Worm (Caenorhabditis elegans): ENCODE results near the gene Y81B9A.4.

ce11 chrX:9206731-9207130 lies 26.0 kb upstream of the Y81B9A.4 start:
- no peak for TF ChIP-seq tbx-11 (GFP tag; IDR thresholded peaks at IDR 0.05)
- TF ChIP-seq aly-1 (tag; optimal IDR thresholded peaks at IDR 0.05) = no peak
- TF ChIP-seq hmbx-1 (tag; optimal IDR thresholded peaks at IDR 0.05) = no peak
- no peak for TF ChIP-seq ama-1 (optimal IDR thresholded peaks at IDR 0.05)
- no peak for TF ChIP-seq ceh-36 (tag; optimal IDR thresholded peaks at IDR 0.05)
- TF ChIP-seq ets-7 (tag; optimal IDR thresholded peaks at IDR 0.05) = no peak
- TF ChIP-seq flt-1 (GFP tag; IDR thresholded peaks at IDR 0.05) = no peak
- no peak for TF ChIP-seq F13C5.2 (tag; optimal IDR thresholded peaks at IDR 0.05)
- TF ChIP-seq scrt-1 (GFP tag; IDR thresholded peaks at IDR 0.05) = no peak
- no peak for TF ChIP-seq B0310.2 (tag; optimal IDR thresholded peaks at IDR 0.05)
- TF ChIP-seq sea-1 (GFP tag; conservative IDR thresholded peaks at IDR 0.05) = no peak
- no peak for TF ChIP-seq tbx-37 (GFP tag; conservative IDR thresholded peaks at IDR 0.05)
- TF ChIP-seq hmg-4 (GFP tag; optimal IDR thresholded peaks at IDR 0.05) = no peak
